Worm (Caenorhabditis elegans): ENCODE results near the gene mrps-35.

mrps-35 gene

DNA sequence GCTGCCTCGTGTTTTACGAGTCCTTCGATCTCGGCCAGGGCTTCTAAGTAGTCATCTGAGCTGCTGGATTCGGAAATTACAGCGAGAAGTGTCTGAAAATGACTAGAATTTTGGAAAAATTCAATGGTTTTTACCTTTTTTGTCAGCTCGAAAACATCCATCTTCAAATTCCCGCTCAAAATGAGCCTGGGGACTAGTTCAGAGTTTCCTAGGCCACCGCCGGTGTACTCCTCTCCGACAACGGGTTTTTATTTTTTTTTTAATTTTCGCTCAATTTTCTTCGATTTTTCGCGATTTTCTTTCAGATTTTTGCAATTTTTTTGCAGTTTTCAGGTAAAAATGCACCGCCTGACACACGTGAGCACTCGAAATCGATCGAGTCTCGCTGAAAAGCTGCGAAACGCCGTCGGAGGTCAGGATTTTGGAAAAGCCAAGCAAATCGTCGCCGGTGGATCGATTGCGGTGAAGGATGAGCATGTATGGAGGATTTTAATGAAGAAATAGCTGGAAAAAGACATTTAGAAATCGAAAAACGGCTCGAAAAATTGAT is at the start of gene mrps-35, which contains the start of gene sws-1:
TSS of gene mrps-35 (plus strand) at position 327 of the 550 bp plus-strand sequence.
TSS of gene sws-1 (minus strand) at position 500 of the 550 bp plus-strand sequence.
- TF ChIP-seq unc-55 (GFP tag; optimal IDR thresholded peaks at IDR 0.05) (no peak), mec-3 (tag; optimal IDR thresholded peaks at IDR 0.05; ENCODE audit: borderline replicate concordance) (peak; percentile 83), F13H6.1 (tag; optimal IDR thresholded peaks at IDR 0.05) (peak; percentile 39), dmd-4 (tag; optimal IDR thresholded peaks at IDR 0.05; ENCODE audit: borderline replicate concordance) (peak; percentile 13), hlh-13 (GFP tag; optimal IDR thresholded peaks at IDR 0.05) (no peak), ref-2 (tag; optimal IDR thresholded peaks at IDR 0.05) (peak; percentile 92), sdc-2 (tag; optimal IDR thresholded peaks at IDR 0.05) (peak; percentile 19), C08G9.2 (tag; optimal IDR thresholded peaks at IDR 0.05) (peak; percentile 98), gmeb-2 (tag; optimal IDR thresholded peaks at IDR 0.05) (no peak), npax-4 (tag; optimal IDR thresholded peaks at IDR 0.05) (no peak), pros-1 (tag; optimal IDR thresholded peaks at IDR 0.05) (no peak), ceh-19 (GFP tag; optimal IDR thresholded peaks at IDR 0.05) (no peak), madf-2 (tag; optimal IDR thresholded peaks at IDR 0.05) (no peak), hlh-8 (tag; optimal IDR thresholded peaks at IDR 0.05) (peak; percentile 66), ceh-31 (tag; optimal IDR thresholded peaks at IDR 0.05) (peak; percentile 97), ets-4 (tag; optimal IDR thresholded peaks at IDR 0.05) (peak; percentile 90), nhr-11 (tag; optimal IDR thresholded peaks at IDR 0.05) (no peak), T23F11.4 (GFP tag; optimal IDR thresholded peaks at IDR 0.05) (no peak), pax-1 (tag; optimal IDR thresholded peaks at IDR 0.05) (no peak), ceh-9 (tag; optimal IDR thresholded peaks at IDR 0.05) (no peak), pha-2 (tag; optimal IDR thresholded peaks at IDR 0.05) (peak; percentile 65), odd-2 (tag; optimal IDR thresholded peaks at IDR 0.05) (no peak), ahr-1 (tag; optimal IDR thresholded peaks at IDR 0.05) (no peak), pag-3 (tag; optimal IDR thresholded peaks at IDR 0.05; ENCODE audit: borderline replicate concordance) (peak; percentile 37), ceh-34 (tag; optimal IDR thresholded peaks at IDR 0.05) (peak; percentile 38), ceh-24 (tag; optimal IDR thresholded peaks at IDR 0.05) (no peak), unc-3 (GFP tag; conservative IDR thresholded peaks at IDR 0.05) (no peak), unc-3 (tag; optimal IDR thresholded peaks at IDR 0.05) (no peak), pat-9 (tag; optimal IDR thresholded peaks at IDR 0.05) (no peak), ceh-14 (tag; optimal IDR thresholded peaks at IDR 0.05) (peak; percentile 62), fkh-10 (GFP tag; optimal IDR thresholded peaks at IDR 0.05) (no peak), unc-42 (tag; optimal IDR thresholded peaks at IDR 0.05) (peak; percentile 33), hlh-15 (tag; optimal IDR thresholded peaks at IDR 0.05) (no peak), ttx-3 (tag; optimal IDR thresholded peaks at IDR 0.05) (no peak), dve-1 (tag; optimal IDR thresholded peaks at IDR 0.05) (no peak), ceh-48 (tag; optimal IDR thresholded peaks at IDR 0.05) (no peak), che-1 (tag; optimal IDR thresholded peaks at IDR 0.05) (no peak), zip-5 (tag; optimal IDR thresholded peaks at IDR 0.05) (peak; percentile 82), pha-4 (tag; optimal IDR thresholded peaks at IDR 0.05) (no peak), elt-2 (tag; optimal IDR thresholded peaks at IDR 0.05) (peak; percentile 56), K02D7.2 (tag; optimal IDR thresholded peaks at IDR 0.05) (no peak), hlh-6 (tag; optimal IDR thresholded peaks at IDR 0.05) (peak; percentile 51), ceh-18 (tag; optimal IDR thresholded peaks at IDR 0.05) (no peak), eyg-1 (tag; optimal IDR thresholded peaks at IDR 0.05) (peak; percentile 2), elt-4 (tag; optimal IDR thresholded peaks at IDR 0.05) (no peak), C38D4.7 (GFP tag; optimal IDR thresholded peaks at IDR 0.05) (no peak), fkh-6 (tag; optimal IDR thresholded peaks at IDR 0.05) (peak; percentile 26), pqm-1 (tag; optimal IDR thresholded peaks at IDR 0.05) (peak; percentile 5), nhr-232 (tag; optimal IDR thresholded peaks at IDR 0.05) (no peak), Y22D7AL.16 (tag; optimal IDR thresholded peaks at IDR 0.05) (no peak), ztf-16 (tag; optimal IDR thresholded peaks at IDR 0.05) (peak; percentile 53), tbx-7 (tag; optimal IDR thresholded peaks at IDR 0.05) (peak; percentile 94), K09A11.1 (tag; optimal IDR thresholded peaks at IDR 0.05; ENCODE audit: insufficient read depth) (no peak)
